Fruit fly (Drosophila melanogaster) whole organism, embryonic: ENCODE measurements around the gene Cyfip.

Experiments used
- Abd-B ChIP-seq: fragments of 200-800 bp; sonication (Bioruptor generic); optimal IDR thresholded peaks from 2 replicates; lab custom pipeline; 2018; ENCODE audit warnings: missing biosample characterization, mild to moderate bottlenecking, missing genetic modification characterization, moderate library complexity
- Aef1 ChIP-seq: fragments of 200-800 bp; sonication (Bioruptor generic); IDR thresholded peaks from 3 replicates; pipeline ENCODE4 v1.3.6; 2022; ENCODE audit warnings: missing biosample characterization, missing genetic modification characterization
- B-H1 ChIP-seq: fragments of 200-800 bp; sonication (Bioruptor generic); IDR thresholded peaks from 3 replicates; pipeline ENCODE4 v1.3.6; 2022; ENCODE audit warnings: missing biosample characterization, missing genetic modification characterization
- CG1024 ChIP-seq: fragments of 200-800 bp; sonication (Bioruptor generic); IDR thresholded peaks from 2 replicates; pipeline ENCODE4 v1.3.6; 2022; ENCODE audit warnings: missing biosample characterization, missing genetic modification characterization
- CG10321 ChIP-seq: fragments of 200-800 bp; sonication (Bioruptor generic); IDR thresholded peaks from 2 replicates; pipeline ENCODE4 v1.3.6; 2022; ENCODE audit warnings: missing biosample characterization, missing genetic modification characterization
- CG1603 ChIP-seq: fragments of 200-800 bp; sonication (Bioruptor generic); optimal IDR thresholded peaks from 2 replicates; lab custom pipeline; 2019; ENCODE audit warnings: missing biosample characterization, mild to moderate bottlenecking, missing genetic modification characterization, moderate library complexity
- CG18619 ChIP-seq: fragments of 200-800 bp; sonication (Bioruptor generic); optimal IDR thresholded peaks from 3 replicates; lab custom pipeline; 2017; ENCODE audit warnings: missing biosample characterization, mild to moderate bottlenecking, missing genetic modification characterization
- CG33557 ChIP-seq: fragments of 200-800 bp; sonication (Bioruptor generic); optimal IDR thresholded peaks from 2 replicates; lab custom pipeline; 2019; ENCODE audit warnings: missing biosample characterization, mild to moderate bottlenecking, missing genetic modification characterization, moderate library complexity
- CG3407 ChIP-seq: fragments of 200-800 bp; sonication (Bioruptor generic); optimal IDR thresholded peaks from 2 replicates; lab custom pipeline; 2018; ENCODE audit warnings: missing biosample characterization, mild to moderate bottlenecking, missing genetic modification characterization
- CG3838 ChIP-seq: fragments of 200-800 bp; sonication (Bioruptor generic); optimal IDR thresholded peaks from 3 replicates; lab custom pipeline; 2016; ENCODE audit warnings: missing biosample characterization, missing genetic modification characterization
- CG3847 ChIP-seq: fragments of 200-800 bp; sonication (Bioruptor generic); IDR thresholded peaks from 2 replicates; pipeline ENCODE4 v1.3.6; 2022; ENCODE audit warnings: missing biosample characterization, missing genetic modification characterization
- CG4617 ChIP-seq: fragments of 200-800 bp; sonication (Bioruptor generic); optimal IDR thresholded peaks from 3 replicates; lab custom pipeline; 2016; ENCODE audit warnings: missing biosample characterization, missing genetic modification characterization, borderline replicate concordance
- CG4707 ChIP-seq: fragments of 200-800 bp; sonication (Bioruptor generic); optimal IDR thresholded peaks from 2 replicates; lab custom pipeline; 2018; ENCODE audit warnings: missing biosample characterization, mild to moderate bottlenecking, missing genetic modification characterization, moderate library complexity
- CG6175 ChIP-seq: fragments of 200-800 bp; sonication (Bioruptor generic); IDR thresholded peaks from 3 replicates; pipeline ENCODE4 v1.3.6; 2022; ENCODE audit warnings: missing biosample characterization, missing genetic modification characterization
- CG7987 ChIP-seq: fragments of 200-800 bp; sonication (Bioruptor generic); optimal IDR thresholded peaks from 2 replicates; lab custom pipeline; 2018; ENCODE audit warnings: missing biosample characterization, mild to moderate bottlenecking, missing genetic modification characterization, moderate library complexity
- CG8478 ChIP-seq: fragments of >200 bp; optimal IDR thresholded peaks from 2 replicates; lab custom pipeline; 2018
- CG8765 ChIP-seq: fragments of 200-800 bp; sonication (Bioruptor generic); IDR thresholded peaks from 2 replicates; pipeline ENCODE4 v1.3.6; 2022; ENCODE audit warnings: missing biosample characterization, missing genetic modification characterization
- CG8944 ChIP-seq: fragments of 200-800 bp; sonication (Bioruptor generic); optimal IDR thresholded peaks from 3 replicates; lab custom pipeline; 2016; ENCODE audit warnings: missing biosample characterization, missing genetic modification characterization
- D ChIP-seq, 2 experiments: fragments of 200-800 bp in 1 of 2; fragments of >200 bp in 1 of 2; sonication (Bioruptor generic) in 1 of 2; optimal IDR thresholded peaks; 2 replicates in 1 of 2; 3 replicates in 1 of 2; lab custom pipeline; 2017; ENCODE audit warnings: mild to moderate bottlenecking in 1 of 2, missing biosample characterization in 1 of 2, missing genetic modification characterization in 1 of 2, missing genetic modification reagents in 1 of 2
- D19A ChIP-seq: fragments of 200-800 bp; optimal IDR thresholded peaks from 3 replicates; lab custom pipeline; 2019; ENCODE audit warnings: missing biosample characterization, mild to moderate bottlenecking, missing genetic modification characterization, moderate library complexity
- Dip3 ChIP-seq: fragments of 200-800 bp; sonication (Bioruptor generic); optimal IDR thresholded peaks from 3 replicates; lab custom pipeline; 2016; ENCODE audit warnings: missing biosample characterization, missing genetic modification characterization
- E2f1 ChIP-seq: fragments of 200-800 bp; sonication (Bioruptor generic); IDR thresholded peaks from 2 replicates; pipeline ENCODE4 v1.3.6; 2022; ENCODE audit warnings: missing biosample characterization, missing genetic modification characterization
- Gug ChIP-seq: fragments of 200-800 bp; sonication (Bioruptor generic); IDR thresholded peaks from 4 replicates; pipeline ENCODE4 v1.3.6; 2022; ENCODE audit warnings: missing biosample characterization, missing genetic modification characterization
- HLH4C ChIP-seq: fragments of 200-800 bp; sonication (Bioruptor generic); IDR thresholded peaks from 3 replicates; pipeline ENCODE4 v1.3.6; 2022; ENCODE audit warnings: missing biosample characterization, missing genetic modification characterization; ENCODE audit not compliant: partially characterized antibody
- Hand ChIP-seq: fragments of 200-800 bp; sonication (Bioruptor generic); optimal IDR thresholded peaks from 2 replicates; lab custom pipeline; 2017; ENCODE audit warnings: mild to moderate bottlenecking, missing biosample characterization, missing genetic modification reagents, missing genetic modification characterization
- Med ChIP-seq: fragments of 200-800 bp; sonication (Bioruptor generic); peaks from one replicate; lab custom pipeline; 2016; ENCODE audit warnings: missing biosample characterization, missing genetic modification characterization, mild to moderate bottlenecking, inconsistent platforms, moderate library complexity
- Nf-YC ChIP-seq: fragments of 200-800 bp; optimal IDR thresholded peaks from 3 replicates; lab custom pipeline; 2019; ENCODE audit warnings: missing biosample characterization, mild to moderate bottlenecking, missing genetic modification characterization, moderate library complexity
- Ptx1 ChIP-seq: fragments of 200-800 bp; sonication (Bioruptor generic); IDR thresholded peaks from 2 replicates; pipeline ENCODE4 v1.3.6; 2022; ENCODE audit warnings: missing biosample characterization, missing genetic modification characterization
- Spps ChIP-seq: fragments of 200-800 bp; sonication (Bioruptor generic); optimal IDR thresholded peaks from 2 replicates; lab custom pipeline; 2018; ENCODE audit warnings: missing biosample characterization, mild to moderate bottlenecking, missing genetic modification characterization
- abd-A ChIP-seq: fragments of 200-800 bp; sonication (Bioruptor generic); optimal IDR thresholded peaks from 3 replicates; lab custom pipeline; 2019; ENCODE audit warnings: missing biosample characterization, mild to moderate bottlenecking, missing genetic modification characterization, moderate library complexity
- chinmo ChIP-seq: fragments of 200-800 bp; sonication (Bioruptor generic); IDR thresholded peaks from 4 replicates; pipeline ENCODE4 v1.3.6; 2022; ENCODE audit warnings: missing biosample characterization, missing genetic modification characterization; ENCODE audit not compliant: partially characterized antibody
- chm ChIP-seq: fragments of 200-800 bp; sonication (Bioruptor generic); IDR thresholded peaks from 2 replicates; pipeline ENCODE4 v1.3.6; 2022; ENCODE audit warnings: missing biosample characterization, missing genetic modification characterization
- eve ChIP-seq, 2 experiments: fragments of >200 bp; optimal IDR thresholded peaks; 2 replicates each; lab custom pipeline; 2017; ENCODE audit warnings: missing biosample characterization in 2 of 2, missing genetic modification characterization in 2 of 2
- gce ChIP-seq: fragments of 200-800 bp; sonication (Bioruptor generic); IDR thresholded peaks from 3 replicates; pipeline ENCODE4 v1.3.6; 2022; ENCODE audit warnings: missing biosample characterization, missing genetic modification characterization
- hb ChIP-seq: fragments of 200-800 bp; sonication (Bioruptor generic); IDR thresholded peaks from 3 replicates; pipeline ENCODE4 v1.3.6; 2022; ENCODE audit warnings: missing biosample characterization, missing genetic modification characterization; ENCODE audit not compliant: partially characterized antibody
- insv ChIP-seq, 2 experiments: fragments of 200-800 bp; sonication (Bioruptor generic); optimal IDR thresholded peaks; 3 replicates each; lab custom pipeline; 2016 to 2018; ENCODE audit warnings: missing biosample characterization in 2 of 2, missing genetic modification characterization in 2 of 2
- jumu ChIP-seq: fragments of 200-800 bp; sonication (Bioruptor generic); optimal IDR thresholded peaks from 3 replicates; lab custom pipeline; 2016; ENCODE audit warnings: missing biosample characterization, missing genetic modification characterization
- mirr ChIP-seq: fragments of 200-800 bp; sonication (Bioruptor generic); optimal IDR thresholded peaks from 3 replicates; lab custom pipeline; 2018; ENCODE audit warnings: missing biosample characterization, mild to moderate bottlenecking, missing genetic modification characterization
- nerfin-1 ChIP-seq: fragments of 200-800 bp; sonication (Bioruptor generic); optimal IDR thresholded peaks from 3 replicates; lab custom pipeline; 2019; ENCODE audit warnings: missing biosample characterization, mild to moderate bottlenecking, missing genetic modification characterization, moderate library complexity
- pnt ChIP-seq: fragments of 200-800 bp; sonication (Bioruptor generic); optimal IDR thresholded peaks from 3 replicates; lab custom pipeline; 2016; ENCODE audit warnings: missing biosample characterization, missing genetic modification characterization
- ranshi ChIP-seq: fragments of 200-800 bp; sonication (Bioruptor generic); IDR thresholded peaks from 2 replicates; pipeline ENCODE4 v1.3.6; 2022; ENCODE audit warnings: missing biosample characterization, missing genetic modification characterization
- tin ChIP-seq: fragments of 200-800 bp; sonication (Bioruptor generic); optimal IDR thresholded peaks from 3 replicates; lab custom pipeline; 2016; ENCODE audit warnings: missing biosample characterization, missing genetic modification characterization
- zen ChIP-seq: fragments of 200-800 bp; sonication (Bioruptor generic); optimal IDR thresholded peaks from 3 replicates; lab custom pipeline; 2018; ENCODE audit warnings: missing biosample characterization, mild to moderate bottlenecking, missing genetic modification characterization, moderate library complexity
- zfh1 ChIP-seq: fragments of 200-800 bp; sonication (Bioruptor generic); IDR thresholded peaks from 3 replicates; pipeline ENCODE4 v1.3.6; 2022; ENCODE audit warnings: missing biosample characterization, missing genetic modification characterization

Gene Cyfip

dm6 chr3R:15379071-15379470 is 46.0 kb downstream of the Cyfip start (continued):
- no peak for TF ChIP-seq jumu
- TF ChIP-seq gce (GFP tag; lab: Robert Waterston, UW) = no peak
- TF ChIP-seq CG10321 (GFP tag; lab: Robert Waterston, UW) = peak; percentile 91
- TF ChIP-seq zen (tag; lab: Kevin White, UChicago) = no peak
- no peak for TF ChIP-seq tin (GFP tag; lab: Kevin White, UChicago)
- no peak for TF ChIP-seq D (optimal IDR thresholded peaks at IDR 0.05; lab: Kevin White, UChicago)
- TF ChIP-seq D (GFP tag; optimal IDR thresholded peaks at IDR 0.05; lab: Kevin White, UChicago) = no peak
- TF ChIP-seq chinmo (GFP tag; lab: Robert Waterston, UW) = 0 out of 4 replicates have a peak, but pooled peaks have one; percentile 58
- no peak for TF ChIP-seq B-H1 (GFP tag; lab: Robert Waterston, UW)
- no peak for TF ChIP-seq zfh1 (GFP tag; lab: Robert Waterston, UW)
- TF ChIP-seq pnt (GFP tag; lab: Kevin White, UChicago) = no peak
- TF ChIP-seq D19A (tag; lab: Kevin White, UChicago) = no peak
- TF ChIP-seq insv (GFP tag; optimal IDR thresholded peaks at IDR 0.05; lab: Kevin White, UChicago) = no peak
- no peak for TF ChIP-seq Nf-YC (tag; lab: Kevin White, UChicago)
- peak; percentile 52 for TF ChIP-seq Med (GFP tag; lab: Kevin White, UChicago)
- no peak for TF ChIP-seq CG3847 (GFP tag; lab: Robert Waterston, UW)
- TF ChIP-seq Abd-B (GFP tag; lab: Kevin White, UChicago) = no peak
- no peak for TF ChIP-seq eve (GFP tag; optimal IDR thresholded peaks at IDR 0.05; lab: Kevin White, UChicago)
- TF ChIP-seq CG8765 (GFP tag; lab: Robert Waterston, UW) = no peak
- TF ChIP-seq Dip3 (GFP tag; lab: Kevin White, UChicago) = no peak
- no peak for TF ChIP-seq CG1603 (tag; lab: Kevin White, UChicago)
- peak; percentile 90 for TF ChIP-seq CG8478 (lab: Kevin White, UChicago)
- no peak for TF ChIP-seq chm (GFP tag; lab: Robert Waterston, UW)
- TF ChIP-seq ranshi = no peak
- no peak for TF ChIP-seq CG4617
- no peak for TF ChIP-seq CG7987 (GFP tag; lab: Kevin White, UChicago)
- TF ChIP-seq Spps (tag; lab: Kevin White, UChicago) = no peak
- no peak for TF ChIP-seq HLH4C (GFP tag; lab: Robert Waterston, UW)
- no peak for TF ChIP-seq Ptx1 (GFP tag; lab: Robert Waterston, UW)
- TF ChIP-seq mirr (GFP tag; lab: Kevin White, UChicago) = no peak
- no peak for TF ChIP-seq CG18619
- no peak for TF ChIP-seq CG1024 (GFP tag; lab: Robert Waterston, UW)
- TF ChIP-seq CG6175 (GFP tag; lab: Robert Waterston, UW) = no peak
- TF ChIP-seq CG4707 (GFP tag; lab: Kevin White, UChicago) = no peak
- no peak for TF ChIP-seq CG33557 (GFP tag; lab: Kevin White, UChicago)
- TF ChIP-seq hb (GFP tag; lab: Robert Waterston, UW) = no peak
- no peak for TF ChIP-seq Gug (GFP tag; lab: Robert Waterston, UW)
- TF ChIP-seq Hand (GFP tag; lab: Kevin White, UChicago) = no peak
- TF ChIP-seq CG8944 (GFP tag; lab: Kevin White, UChicago) = no peak
- TF ChIP-seq E2f1 = no peak
- TF ChIP-seq CG3407 (GFP tag; lab: Kevin White, UChicago) = no peak
- peak; percentile 51 for TF ChIP-seq nerfin-1 (tag; lab: Kevin White, UChicago)
- no peak for TF ChIP-seq CG3838 (GFP tag; lab: Kevin White, UChicago)
- TF ChIP-seq Aef1 (GFP tag; lab: Robert Waterston, UW) = no peak
- TF ChIP-seq abd-A (tag; lab: Kevin White, UChicago) = no peak
